Worm (Caenorhabditis elegans): ENCODE measurements around the gene F08C6.18.

The F08C6.18 gene

ce11 chrX:7534454-7534853 is 39.0 kb downstream of the F08C6.18 start:
- TF ChIP-seq ztf-28 (GFP tag; IDR thresholded peaks at IDR 0.05) (no peak), zfh-2 (GFP tag; conservative IDR thresholded peaks at IDR 0.05) (0 out of 2 replicates have a peak, but pooled peaks have one; percentile 23)

- TF ChIP-seq nfya-1 (tag; optimal IDR thresholded peaks at IDR 0.05; ENCODE audit: borderline replicate concordance, insufficient read depth): no peak
- TF ChIP-seq F39B2.1 (GFP tag; IDR thresholded peaks at IDR 0.05): no peak
- TF ChIP-seq snpc-3.4 (tag; optimal IDR thresholded peaks at IDR 0.05): no peak
- TF ChIP-seq F37B4.10 (GFP tag; IDR thresholded peaks at IDR 0.05): no peak
- no peak for TF ChIP-seq T07F8.4 (tag; optimal IDR thresholded peaks at IDR 0.05)
- no peak for TF ChIP-seq unc-62 (GFP tag; optimal IDR thresholded peaks at IDR 0.05)
- no peak for TF ChIP-seq hmg-1.2 (GFP tag; IDR thresholded peaks at IDR 0.05)
- TF ChIP-seq mcd-1 (GFP tag; IDR thresholded peaks at IDR 0.05): no peak
- TF ChIP-seq hlh-26 (GFP tag; conservative IDR thresholded peaks at IDR 0.05): no peak
- TF ChIP-seq B0019.2 (GFP tag; conservative IDR thresholded peaks at IDR 0.05): no peak
- no peak for TF ChIP-seq F22D6.2 (tag; optimal IDR thresholded peaks at IDR 0.05)
- no peak for TF ChIP-seq lag-1 (GFP tag; IDR thresholded peaks at IDR 0.05)
- TF ChIP-seq attf-5 (GFP tag; optimal IDR thresholded peaks at IDR 0.05): no peak
- TF ChIP-seq Y53G8AR.9 (GFP tag; conservative IDR thresholded peaks at IDR 0.05): no peak
- TF ChIP-seq mes-4 (tag; optimal IDR thresholded peaks at IDR 0.05): no peak
- no peak for TF ChIP-seq F57A8.1 (GFP tag; optimal IDR thresholded peaks at IDR 0.05)
- TF ChIP-seq dpff-1 (tag; optimal IDR thresholded peaks at IDR 0.05): no peak
Measured at ce11 chrX:7532632-7533031, 40.8 kb downstream of the F08C6.18 start, which contains the start of gene ceh-14. Gene ceh-14, minus strand, starts transcription at chrX:7532732.

- no peak for TF ChIP-seq mes-4 (tag; optimal IDR thresholded peaks at IDR 0.05)
- TF ChIP-seq mcd-1 (GFP tag; IDR thresholded peaks at IDR 0.05): no peak
- TF ChIP-seq dpff-1 (tag; optimal IDR thresholded peaks at IDR 0.05): no peak
- no peak for TF ChIP-seq Y53G8AR.9 (GFP tag; conservative IDR thresholded peaks at IDR 0.05)
- no peak for TF ChIP-seq snpc-4 (GFP tag; optimal IDR thresholded peaks at IDR 0.05)
- no peak for TF ChIP-seq snpc-4 (tag; optimal IDR thresholded peaks at IDR 0.05)
Measured at ce11 chrX:7525271-7525670, 48.2 kb downstream of the F08C6.18 start, which contains the start of gene F46C8.3. Gene F46C8.3, plus strand, starts transcription at chrX:7525571.

- TF ChIP-seq lag-1 (GFP tag; IDR thresholded peaks at IDR 0.05): no peak
- 0 out of 2 replicates have a peak, but pooled peaks have one; percentile 29 for TF ChIP-seq zfh-2 (GFP tag; conservative IDR thresholded peaks at IDR 0.05)
Measured at ce11 chrX:7523799-7524198, 49.6 kb downstream of the F08C6.18 start.
